Worm (Caenorhabditis elegans) whole organism, L2 larva: ENCODE data around the gene Y62H9A.16.
A peak's percentile ranks its signal among the peaks of the same experiment; 100 is the strongest.
"Not testable (repeated sequence)": the region's sequence is repeated elsewhere in the genome, so short reads cannot be mapped to it uniquely, and the experiment has no call there.

Source experiments
- C34F6.9 ChIP-seq: fragments of 150-350 bp; optimal IDR thresholded peaks from 2 replicates; lab custom pipeline; 2014; ENCODE audit warnings: missing biosample characterization, missing genetic modification characterization
- F13H6.1 ChIP-seq: sonication (generic microtip); optimal IDR thresholded peaks from 2 replicates; lab custom pipeline; 2016; ENCODE audit warnings: missing genetic modification characterization, missing compliant biosample characterization
- R02D3.7 ChIP-seq: fragments of 150-350 bp; optimal IDR thresholded peaks from 2 replicates; lab custom pipeline; 2014; ENCODE audit warnings: missing biosample characterization, missing genetic modification characterization
- alr-1 ChIP-seq: fragments of 150-350 bp; optimal IDR thresholded peaks from 2 replicates; lab custom pipeline; 2014; ENCODE audit warnings: missing biosample characterization, missing genetic modification characterization
- aly-2 ChIP-seq: fragments of 150-350 bp; optimal IDR thresholded peaks from 2 replicates; lab custom pipeline; 2014; ENCODE audit warnings: missing biosample characterization, missing genetic modification characterization
- ama-1 ChIP-seq: fragments of 150-350 bp; optimal IDR thresholded peaks from 2 replicates; lab custom pipeline; 2018; ENCODE audit warnings: inconsistent platforms
- blmp-1 ChIP-seq: sonication (generic microtip); optimal IDR thresholded peaks from 2 replicates; lab custom pipeline; 2017; ENCODE audit warnings: missing genetic modification characterization, mild to moderate bottlenecking, missing compliant biosample characterization, antibody characterized with exemption, moderate library complexity; ENCODE audit not compliant: insufficient read depth
- ceh-16 ChIP-seq: fragments of 150-350 bp; optimal IDR thresholded peaks from 2 replicates; lab custom pipeline; 2014; ENCODE audit warnings: missing biosample characterization, missing genetic modification characterization
- ceh-82 ChIP-seq: fragments of 150-350 bp; optimal IDR thresholded peaks from 2 replicates; lab custom pipeline; 2014; ENCODE audit warnings: missing biosample characterization, missing genetic modification characterization
- crh-2 ChIP-seq: sonication (generic microtip); optimal IDR thresholded peaks from 2 replicates; lab custom pipeline; 2017; ENCODE audit warnings: missing biosample characterization, missing genetic modification characterization
- dmd-4 ChIP-seq: sonication (generic microtip); optimal IDR thresholded peaks from 2 replicates; lab custom pipeline; 2017; ENCODE audit warnings: missing biosample characterization, missing genetic modification characterization
- egl-27 ChIP-seq: sonication (generic microtip); optimal IDR thresholded peaks from 3 replicates; lab custom pipeline; 2017; ENCODE audit warnings: missing biosample characterization, missing genetic modification reagents, missing genetic modification characterization
- elt-1 ChIP-seq: fragments of 150-350 bp; optimal IDR thresholded peaks from 2 replicates; lab custom pipeline; 2014; ENCODE audit warnings: missing biosample characterization, missing genetic modification characterization
- elt-3 ChIP-seq: sonication (generic microtip); optimal IDR thresholded peaks from 2 replicates; lab custom pipeline; 2017; ENCODE audit warnings: missing biosample characterization, missing genetic modification characterization
- fos-1 ChIP-seq: fragments of 150-350 bp; optimal IDR thresholded peaks from 2 replicates; lab custom pipeline; 2014; ENCODE audit warnings: missing biosample characterization, missing genetic modification characterization
- gmeb-1 ChIP-seq: fragments of 150-350 bp; optimal IDR thresholded peaks from 2 replicates; lab custom pipeline; 2014; ENCODE audit warnings: missing biosample characterization, missing genetic modification characterization
- lin-13 ChIP-seq: fragments of 150-350 bp; optimal IDR thresholded peaks from 2 replicates; lab custom pipeline; 2014; ENCODE audit warnings: missing biosample characterization, missing genetic modification reagents, missing genetic modification characterization
- lin-39 ChIP-seq: fragments of 150-350 bp; optimal IDR thresholded peaks from 2 replicates; lab custom pipeline; 2014; ENCODE audit warnings: missing biosample characterization, missing genetic modification reagents, missing genetic modification characterization
- mdl-1 ChIP-seq, 2 experiments: fragments of 150-350 bp in 1 of 2; sonication (generic microtip) in 1 of 2; optimal IDR thresholded peaks; 2 replicates each; lab custom pipeline; 2017; ENCODE audit warnings: missing biosample characterization in 2 of 2, missing genetic modification characterization in 2 of 2
- nhr-10 ChIP-seq: sonication (generic microtip); optimal IDR thresholded peaks from 2 replicates; lab custom pipeline; 2017; ENCODE audit warnings: missing biosample characterization, missing genetic modification characterization
- nhr-129 ChIP-seq: fragments of 150-350 bp; optimal IDR thresholded peaks from 2 replicates; lab custom pipeline; 2014; ENCODE audit warnings: missing biosample characterization, missing genetic modification characterization
- nhr-21 ChIP-seq: fragments of 150-350 bp; optimal IDR thresholded peaks from 2 replicates; lab custom pipeline; 2014; ENCODE audit warnings: missing biosample characterization, missing genetic modification characterization
- nhr-23 ChIP-seq: fragments of 150-350 bp; optimal IDR thresholded peaks from 2 replicates; lab custom pipeline; 2014; ENCODE audit warnings: missing biosample characterization, missing genetic modification reagents, missing genetic modification characterization
- nhr-237 ChIP-seq: fragments of 150-350 bp; optimal IDR thresholded peaks from 2 replicates; lab custom pipeline; 2014; ENCODE audit warnings: missing biosample characterization, missing genetic modification characterization
- nhr-25 ChIP-seq: fragments of 150-350 bp; sonication (generic microtip); optimal IDR thresholded peaks from 3 replicates; lab custom pipeline; 2014; ENCODE audit warnings: missing biosample characterization, missing genetic modification characterization
- nhr-77 ChIP-seq: fragments of 150-350 bp; optimal IDR thresholded peaks from 2 replicates; lab custom pipeline; 2014; ENCODE audit warnings: missing biosample characterization, missing genetic modification characterization
- peb-1 ChIP-seq: fragments of 150-350 bp; optimal IDR thresholded peaks from 2 replicates; lab custom pipeline; 2014; ENCODE audit warnings: missing biosample characterization, missing genetic modification characterization
- sem-4 ChIP-seq: fragments of 150-350 bp; optimal IDR thresholded peaks from 2 replicates; lab custom pipeline; 2014; ENCODE audit warnings: missing biosample characterization, missing genetic modification reagents, missing genetic modification characterization
- skn-1 ChIP-seq: sonication (generic microtip); optimal IDR thresholded peaks from 2 replicates; lab custom pipeline; 2017; ENCODE audit warnings: missing biosample characterization, missing genetic modification characterization
- sma-3 ChIP-seq: sonication (generic microtip); optimal IDR thresholded peaks from 2 replicates; lab custom pipeline; 2016; ENCODE audit warnings: missing genetic modification reagents, missing genetic modification characterization, missing compliant biosample characterization
- sma-9 ChIP-seq, 2 experiments: fragments of 150-350 bp in 1 of 2; sonication (generic microtip) in 1 of 2; optimal IDR thresholded peaks; 2 replicates each; lab custom pipeline; 2014 to 2016; ENCODE audit warnings: missing genetic modification characterization in 2 of 2, mild to moderate bottlenecking in 1 of 2, missing biosample characterization in 1 of 2, missing compliant biosample characterization in 1 of 2, missing genetic modification reagents in 1 of 2, moderate library complexity in 1 of 2
- snpc-4 ChIP-seq: fragments of 150-350 bp; optimal IDR thresholded peaks from 2 replicates; lab custom pipeline; 2014; ENCODE audit warnings: missing biosample characterization, missing genetic modification characterization
- unc-39 ChIP-seq: fragments of 150-350 bp; optimal IDR thresholded peaks from 2 replicates; lab custom pipeline; 2014; ENCODE audit warnings: missing biosample characterization, missing genetic modification characterization
- unc-55 ChIP-seq: fragments of 150-350 bp; sonication (generic microtip); optimal IDR thresholded peaks from 3 replicates; lab custom pipeline; 2014; ENCODE audit warnings: missing biosample characterization, missing genetic modification reagents, missing genetic modification characterization
- unc-62 ChIP-seq: fragments of 150-350 bp; optimal IDR thresholded peaks from 2 replicates; lab custom pipeline; 2014; ENCODE audit warnings: missing biosample characterization, missing genetic modification reagents, missing genetic modification characterization
- zag-1 ChIP-seq: fragments of 150-350 bp; optimal IDR thresholded peaks from 2 replicates; lab custom pipeline; 2014; ENCODE audit warnings: missing biosample characterization, missing genetic modification characterization
- ztf-1 ChIP-seq: fragments of 200-800 bp; sonication (Bioruptor generic); conservative IDR thresholded peaks from 2 replicates; pipeline ENCODE4 v1.3.6; 2022; ENCODE audit warnings: missing genetic modification characterization, missing compliant biosample characterization
- ztf-11 ChIP-seq: sonication (generic microtip); optimal IDR thresholded peaks from 2 replicates; lab custom pipeline; 2017; ENCODE audit warnings: missing biosample characterization, missing genetic modification characterization
- ztf-4 ChIP-seq: fragments of 150-350 bp; optimal IDR thresholded peaks from 2 replicates; lab custom pipeline; 2014; ENCODE audit warnings: missing biosample characterization, missing genetic modification characterization

Gene Y62H9A.16

DNA sequence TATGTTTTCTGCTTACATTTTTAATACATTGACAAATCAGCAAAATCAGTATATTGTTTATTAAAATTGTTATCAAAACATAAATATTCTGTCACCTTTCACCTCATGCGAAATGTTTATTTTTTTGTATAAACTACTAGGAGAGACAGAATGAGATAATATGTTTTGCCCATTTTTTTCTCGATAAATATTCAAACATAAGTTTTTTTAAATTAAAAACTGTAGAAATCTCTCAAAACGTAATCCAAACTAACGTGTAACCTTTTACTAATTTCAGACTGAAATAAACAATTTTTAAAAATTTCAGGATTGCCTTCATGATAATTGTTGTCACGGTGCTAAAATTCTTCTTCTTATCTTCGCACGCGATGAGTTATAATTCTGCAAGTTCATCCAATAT, 39.2 kb downstream of the Y62H9A.16 start, which contains the start of gene T08D10.5:
Gene T08D10.5, plus strand, starts transcription at position 301 of the 400 bp plus-strand sequence.
- no peak for TF ChIP-seq nhr-23 (tag; lab: Kevin White, UChicago)
- TF ChIP-seq dmd-4 (tag; lab: Kevin White, UChicago): no peak
- TF ChIP-seq ceh-82 (tag; lab: Kevin White, UChicago): no peak
- no peak for TF ChIP-seq C34F6.9 (tag; lab: Kevin White, UChicago)
- no peak for TF ChIP-seq crh-2 (tag; lab: Kevin White, UChicago)
- TF ChIP-seq nhr-237 (tag; lab: Kevin White, UChicago): no peak
- TF ChIP-seq zag-1 (tag; lab: Kevin White, UChicago): no peak
- no peak for TF ChIP-seq nhr-21 (tag; lab: Kevin White, UChicago)
- TF ChIP-seq fos-1 (tag; lab: Kevin White, UChicago): no peak
- no peak for TF ChIP-seq aly-2 (tag; lab: Kevin White, UChicago)
- no peak for TF ChIP-seq alr-1 (tag; lab: Kevin White, UChicago)
- TF ChIP-seq sma-3 (GFP tag; lab: Kevin White, UChicago): no peak
- no peak for TF ChIP-seq elt-3
- TF ChIP-seq sem-4 (tag; lab: Kevin White, UChicago): no peak
- TF ChIP-seq ceh-16 (tag; lab: Kevin White, UChicago): no peak
- TF ChIP-seq ztf-1 (GFP tag; lab: Robert Waterston, UW): no peak
- no peak for TF ChIP-seq sma-9 (GFP tag; optimal IDR thresholded peaks at IDR 0.05; lab: Kevin White, UChicago)
- no peak for TF ChIP-seq sma-9 (tag; optimal IDR thresholded peaks at IDR 0.05; lab: Kevin White, UChicago)
- TF ChIP-seq unc-55 (GFP tag; lab: Kevin White, UChicago): no peak
- TF ChIP-seq F13H6.1 (tag; lab: Kevin White, UChicago): no peak

DNA sequence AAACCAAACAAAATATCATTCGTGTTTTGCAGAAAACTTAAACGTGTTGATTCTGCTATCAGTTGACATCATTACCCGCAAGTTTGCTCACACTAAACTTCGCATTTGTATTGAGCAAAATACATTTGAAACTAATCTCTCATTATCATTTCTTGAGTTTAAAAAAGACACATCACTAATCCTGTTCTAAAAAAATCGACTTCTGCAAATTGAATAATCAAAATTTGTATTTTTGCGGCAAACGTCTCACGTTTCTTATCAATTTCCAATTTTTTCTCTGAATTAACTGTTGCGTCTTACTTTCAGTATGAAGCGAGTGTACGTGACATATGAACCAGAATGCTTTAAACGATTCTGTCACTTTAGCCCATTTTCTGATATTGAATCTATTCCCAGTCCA, 41.7 kb downstream of the Y62H9A.16 start, which contains the start of gene C49F5.8:
Gene C49F5.8, plus strand, starts transcription at position 301 of the 400 bp plus-strand sequence.
- no peak for TF ChIP-seq C34F6.9 (tag; lab: Kevin White, UChicago)
- TF ChIP-seq alr-1 (tag; lab: Kevin White, UChicago): no peak
- no peak for TF ChIP-seq elt-3
- TF ChIP-seq mdl-1 (tag; optimal IDR thresholded peaks at IDR 0.05; lab: Kevin White, UChicago): no peak
- no peak for TF ChIP-seq blmp-1 (tag; lab: Kevin White, UChicago)
- TF ChIP-seq nhr-25 (tag; lab: Kevin White, UChicago): no peak
- no peak for TF ChIP-seq ama-1
- TF ChIP-seq ceh-82 (tag; lab: Kevin White, UChicago): no peak
- TF ChIP-seq sem-4 (tag; lab: Kevin White, UChicago): no peak
- no peak for TF ChIP-seq skn-1
- no peak for TF ChIP-seq unc-62 (GFP tag; lab: Kevin White, UChicago)

DNA sequence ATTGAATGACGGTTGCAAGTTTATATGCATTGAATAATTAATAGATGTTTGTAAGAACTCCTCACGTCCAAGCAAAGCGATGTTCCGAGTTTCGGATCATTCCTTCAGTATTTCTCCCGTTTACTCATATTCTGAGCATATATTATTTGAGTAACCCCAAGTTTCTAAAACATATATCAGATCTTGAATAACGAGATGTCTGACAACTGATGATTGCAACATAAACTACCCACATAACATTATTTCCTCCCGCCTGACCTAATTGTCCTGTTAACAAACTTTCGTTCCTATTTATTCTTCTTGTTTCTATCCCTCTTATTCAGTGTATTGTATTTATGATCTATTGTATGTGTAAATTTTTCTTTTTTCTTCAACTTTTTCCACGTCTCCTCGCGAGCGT, 43.0 kb downstream of the Y62H9A.16 start, which contains the start of gene C49F5.13:
Gene C49F5.13, plus strand, starts transcription at position 301 of the 400 bp plus-strand sequence.
- TF ChIP-seq nhr-237 (tag; lab: Kevin White, UChicago); skn-1; R02D3.7 (tag; lab: Kevin White, UChicago): not testable (repeated sequence)
- TF ChIP-seq, all 48 proteins: peak for 0; not testable (repeated sequence) for 48

- no peak for TF ChIP-seq R02D3.7 (tag; lab: Kevin White, UChicago)
- TF ChIP-seq mdl-1 (tag; optimal IDR thresholded peaks at IDR 0.05; lab: Kevin White, UChicago): peak in 1 of 2 experiments; percentile 32
- no peak for TF ChIP-seq nhr-237 (tag; lab: Kevin White, UChicago)
- TF ChIP-seq ztf-11 (tag; lab: Kevin White, UChicago): no peak
- no peak for TF ChIP-seq aly-2 (tag; lab: Kevin White, UChicago)
- no peak for TF ChIP-seq peb-1 (tag; lab: Kevin White, UChicago)
- TF ChIP-seq unc-55 (GFP tag; lab: Kevin White, UChicago): no peak
- TF ChIP-seq unc-39 (tag; lab: Kevin White, UChicago): no peak
- no peak for TF ChIP-seq ceh-82 (tag; lab: Kevin White, UChicago)
- no peak for TF ChIP-seq nhr-10 (tag; lab: Kevin White, UChicago)
- no peak for TF ChIP-seq nhr-77 (tag; lab: Kevin White, UChicago)
- TF ChIP-seq ceh-16 (tag; lab: Kevin White, UChicago): no peak
- no peak for TF ChIP-seq nhr-23 (tag; lab: Kevin White, UChicago)
- TF ChIP-seq snpc-4 (tag; lab: Kevin White, UChicago): no peak
- no peak for TF ChIP-seq skn-1
- TF ChIP-seq fos-1 (tag; lab: Kevin White, UChicago): peak; percentile 71
- TF ChIP-seq elt-1 (tag; lab: Kevin White, UChicago): no peak
- no peak for TF ChIP-seq lin-39 (tag; lab: Kevin White, UChicago)
- TF ChIP-seq alr-1 (tag; lab: Kevin White, UChicago): no peak
- no peak for TF ChIP-seq ama-1
- no peak for TF ChIP-seq ztf-4
- no peak for TF ChIP-seq nhr-21 (tag; lab: Kevin White, UChicago)
- TF ChIP-seq F13H6.1 (tag; lab: Kevin White, UChicago): peak; percentile 19
- no peak for TF ChIP-seq zag-1 (tag; lab: Kevin White, UChicago)
- no peak for TF ChIP-seq blmp-1 (tag; lab: Kevin White, UChicago)
- TF ChIP-seq nhr-129 (tag; lab: Kevin White, UChicago): no peak
- no peak for TF ChIP-seq gmeb-1 (tag; lab: Kevin White, UChicago)
- no peak for TF ChIP-seq dmd-4 (tag; lab: Kevin White, UChicago)
- no peak for TF ChIP-seq unc-62 (GFP tag; lab: Kevin White, UChicago)
- TF ChIP-seq sma-3 (GFP tag; lab: Kevin White, UChicago): peak; percentile 16
- peak; percentile 56 for TF ChIP-seq crh-2 (tag; lab: Kevin White, UChicago)
- no peak for TF ChIP-seq ztf-1 (GFP tag; lab: Robert Waterston, UW)
- no peak for TF ChIP-seq lin-13 (GFP tag; lab: Kevin White, UChicago)
- TF ChIP-seq egl-27 (tag; lab: Kevin White, UChicago): peak; percentile 34
- no peak for TF ChIP-seq nhr-25 (tag; lab: Kevin White, UChicago)
- peak; percentile 54 for TF ChIP-seq sma-9 (GFP tag; optimal IDR thresholded peaks at IDR 0.05; lab: Kevin White, UChicago)
- TF ChIP-seq sma-9 (tag; optimal IDR thresholded peaks at IDR 0.05; lab: Kevin White, UChicago): no peak
- TF ChIP-seq elt-3: no peak
Observed at ce11 chrX:11962050-11962788, 44.1 kb downstream of the Y62H9A.16 start.
